Worm (Caenorhabditis elegans): Measurements from ENCODE around the gene F48E8.8.
A peak's percentile ranks its signal among the peaks of the same experiment; 100 is the strongest.

ce11 chrIII:5498973-5499372, 49.4 kb upstream of the F48E8.8 start, which contains the start of gene R02F2.9:
- TF ChIP-seq gmeb-1 (tag; optimal IDR thresholded peaks at IDR 0.05), result peak; percentile 95
- no peak for TF ChIP-seq nhr-10 (tag; optimal IDR thresholded peaks at IDR 0.05)

Data from whole organism, L2 larva.